Fruit fly (Drosophila melanogaster) whole organism, embryonic: ENCODE measurements around the gene Prosbeta2.

Experiments
- Atf-2 ChIP-seq: fragments of 200-800 bp; sonication (Bioruptor generic); optimal IDR thresholded peaks from 2 replicates; lab custom pipeline; 2016; ENCODE audit warnings: missing biosample characterization, missing genetic modification characterization
- CG11398 ChIP-seq: fragments of 200-800 bp; sonication (Bioruptor generic); optimal IDR thresholded peaks from 2 replicates; lab custom pipeline; 2016; ENCODE audit warnings: missing biosample characterization, missing genetic modification characterization
- CG12155 ChIP-seq: fragments of 200-800 bp; sonication (Bioruptor generic); optimal IDR thresholded peaks from 3 replicates; lab custom pipeline; 2016; ENCODE audit warnings: missing biosample characterization, missing genetic modification characterization
- CG12659 ChIP-seq: fragments of 200-800 bp; sonication (Bioruptor generic); optimal IDR thresholded peaks from 3 replicates; lab custom pipeline; 2017; ENCODE audit warnings: mild to moderate bottlenecking, missing biosample characterization, missing genetic modification reagents, missing genetic modification characterization
- CG15514 ChIP-seq: fragments of 200-800 bp; sonication (Bioruptor generic); optimal IDR thresholded peaks from 3 replicates; lab custom pipeline; 2017; ENCODE audit warnings: missing biosample characterization, missing genetic modification characterization, mild to moderate bottlenecking, moderate library complexity, missing genetic modification reagents
- CG17328 ChIP-seq: fragments of 200-800 bp; sonication (Bioruptor generic); IDR thresholded peaks from 2 replicates; pipeline ENCODE4 v1.3.6; 2022; ENCODE audit warnings: missing biosample characterization, missing genetic modification characterization
- CG17912 ChIP-seq: fragments of 200-800 bp; sonication (Bioruptor generic); optimal IDR thresholded peaks from 2 replicates; lab custom pipeline; 2018; ENCODE audit warnings: missing biosample characterization, mild to moderate bottlenecking, missing genetic modification characterization
- CG1792 ChIP-seq: fragments of 200-800 bp; sonication (Bioruptor generic); optimal IDR thresholded peaks from 2 replicates; lab custom pipeline; 2016; ENCODE audit warnings: missing biosample characterization, missing genetic modification characterization
- CG2875 ChIP-seq: fragments of 200-800 bp; sonication (Bioruptor generic); optimal IDR thresholded peaks from 2 replicates; lab custom pipeline; 2017; ENCODE audit warnings: missing biosample characterization, mild to moderate bottlenecking, missing genetic modification characterization, missing genetic modification reagents
- CG33213 ChIP-seq: fragments of 200-800 bp; sonication (Bioruptor generic); optimal IDR thresholded peaks from 3 replicates; lab custom pipeline; 2016; ENCODE audit warnings: missing biosample characterization, missing genetic modification characterization
- CG43689 ChIP-seq: fragments of 200-800 bp; sonication (Bioruptor generic); IDR thresholded peaks from 2 replicates; pipeline ENCODE4 v1.3.6; 2022; ENCODE audit warnings: missing biosample characterization, missing genetic modification characterization
- CG4617 ChIP-seq: fragments of 200-800 bp; sonication (Bioruptor generic); optimal IDR thresholded peaks from 3 replicates; lab custom pipeline; 2016; ENCODE audit warnings: missing biosample characterization, missing genetic modification characterization, borderline replicate concordance
- CG6254 ChIP-seq: fragments of 200-800 bp; sonication (Bioruptor generic); optimal IDR thresholded peaks from 3 replicates; lab custom pipeline; 2017; ENCODE audit warnings: mild to moderate bottlenecking, missing biosample characterization, missing genetic modification reagents, missing genetic modification characterization
- CG6765 ChIP-seq: fragments of 200-800 bp; sonication (Bioruptor generic); optimal IDR thresholded peaks from 3 replicates; lab custom pipeline; 2017; ENCODE audit warnings: missing biosample characterization, mild to moderate bottlenecking, missing genetic modification characterization
- CG8281 ChIP-seq: fragments of 200-800 bp; sonication (Bioruptor generic); optimal IDR thresholded peaks from 2 replicates; lab custom pipeline; 2018; ENCODE audit warnings: missing biosample characterization, mild to moderate bottlenecking, missing genetic modification characterization, moderate library complexity
- CG9437 ChIP-seq: fragments of 200-800 bp; sonication (Bioruptor generic); optimal IDR thresholded peaks from 2 replicates; lab custom pipeline; 2018; ENCODE audit warnings: missing biosample characterization, mild to moderate bottlenecking, missing genetic modification characterization
- CG9797 ChIP-seq: fragments of 200-800 bp; sonication (Bioruptor generic); optimal IDR thresholded peaks from 3 replicates; lab custom pipeline; 2018; ENCODE audit warnings: missing biosample characterization, mild to moderate bottlenecking, missing genetic modification characterization
- Deaf1 ChIP-seq: fragments of 200-800 bp; optimal IDR thresholded peaks from 3 replicates; lab custom pipeline; 2019; ENCODE audit warnings: missing biosample characterization, mild to moderate bottlenecking, missing genetic modification characterization, moderate library complexity
- E2f2 ChIP-seq: fragments of 200-800 bp; sonication (Bioruptor generic); IDR thresholded peaks from 2 replicates; pipeline ENCODE4 v1.3.6; 2022; ENCODE audit warnings: missing biosample characterization, missing genetic modification characterization
- HmgD ChIP-seq: fragments of 200-800 bp; sonication (Bioruptor generic); optimal IDR thresholded peaks from 3 replicates; lab custom pipeline; 2016; ENCODE audit warnings: missing biosample characterization, missing genetic modification characterization
- MBD-R2 ChIP-seq: fragments of 200-800 bp; sonication (Bioruptor generic); IDR thresholded peaks from 2 replicates; pipeline ENCODE4 v1.3.6; 2022; ENCODE audit warnings: missing biosample characterization, missing genetic modification characterization
- NC2β ChIP-seq: fragments of 200-800 bp; sonication (Bioruptor generic); optimal IDR thresholded peaks from 2 replicates; lab custom pipeline; 2016; ENCODE audit warnings: missing biosample characterization, missing genetic modification characterization
- NfI ChIP-seq: fragments of 200-800 bp; sonication (Bioruptor generic); optimal IDR thresholded peaks from 3 replicates; lab custom pipeline; 2018; ENCODE audit warnings: missing biosample characterization, mild to moderate bottlenecking, missing genetic modification characterization, moderate library complexity
- Opbp ChIP-seq: fragments of 200-800 bp; sonication (Bioruptor generic); IDR thresholded peaks from 3 replicates; pipeline ENCODE4 v1.3.6; 2022; ENCODE audit warnings: missing biosample characterization, missing genetic modification characterization; ENCODE audit not compliant: partially characterized antibody
- PHDP ChIP-seq: fragments of 200-800 bp; sonication (Bioruptor generic); optimal IDR thresholded peaks from 3 replicates; lab custom pipeline; 2018; ENCODE audit warnings: missing biosample characterization, mild to moderate bottlenecking, missing genetic modification characterization, moderate library complexity
- Ptx1 ChIP-seq: fragments of 200-800 bp; sonication (Bioruptor generic); IDR thresholded peaks from 2 replicates; pipeline ENCODE4 v1.3.6; 2022; ENCODE audit warnings: missing biosample characterization, missing genetic modification characterization
- Side ChIP-seq: fragments of 200-800 bp; sonication (Bioruptor generic); optimal IDR thresholded peaks from 2 replicates; lab custom pipeline; 2016; ENCODE audit warnings: missing biosample characterization, missing genetic modification characterization
- Xbp1 ChIP-seq: fragments of 200-800 bp; sonication (Bioruptor generic); optimal IDR thresholded peaks from 3 replicates; lab custom pipeline; 2016; ENCODE audit warnings: missing biosample characterization, mild to moderate bottlenecking, missing genetic modification characterization
- ab ChIP-seq: fragments of 200-800 bp; sonication (Bioruptor generic); optimal IDR thresholded peaks from 2 replicates; lab custom pipeline; 2016; ENCODE audit warnings: missing biosample characterization, missing genetic modification characterization
- bbx ChIP-seq: fragments of 200-800 bp; sonication (Bioruptor generic); IDR thresholded peaks from 2 replicates; pipeline ENCODE4 v1.3.6; 2022; ENCODE audit warnings: missing biosample characterization, missing genetic modification characterization; ENCODE audit not compliant: partially characterized antibody
- bcd ChIP-seq: fragments of 200-800 bp; sonication (Bioruptor generic); optimal IDR thresholded peaks from 2 replicates; lab custom pipeline; 2017; ENCODE audit warnings: missing biosample characterization, mild to moderate bottlenecking, missing genetic modification characterization
- caup ChIP-seq: fragments of 200-800 bp; sonication (Bioruptor generic); optimal IDR thresholded peaks from 3 replicates; lab custom pipeline; 2017; ENCODE audit warnings: missing biosample characterization, mild to moderate bottlenecking, missing genetic modification characterization, moderate library complexity; ENCODE audit not compliant: severe bottlenecking
- chn ChIP-seq: fragments of 200-800 bp; sonication (Bioruptor generic); optimal IDR thresholded peaks from 2 replicates; lab custom pipeline; 2016; ENCODE audit warnings: missing biosample characterization, missing genetic modification characterization
- ems ChIP-seq: fragments of 200-800 bp; sonication (Bioruptor generic); optimal IDR thresholded peaks from 3 replicates; lab custom pipeline; 2016; ENCODE audit warnings: missing biosample characterization, missing genetic modification characterization
- fd96Cb ChIP-seq: fragments of 200-800 bp; sonication (Bioruptor generic); optimal IDR thresholded peaks from 2 replicates; lab custom pipeline; 2018; ENCODE audit warnings: missing biosample characterization, mild to moderate bottlenecking, missing genetic modification characterization, moderate library complexity
- gfzf ChIP-seq: fragments of 200-800 bp; sonication (Bioruptor generic); optimal IDR thresholded peaks from 2 replicates; lab custom pipeline; 2016; ENCODE audit warnings: missing biosample characterization, mild to moderate bottlenecking, missing genetic modification characterization, moderate library complexity
- hkb ChIP-seq, 2 experiments: fragments of 200-800 bp in 1 of 2; fragments of >200 bp in 1 of 2; sonication (Bioruptor generic) in 1 of 2; IDR thresholded peaks in 1 of 2; optimal IDR thresholded peaks in 1 of 2; 2 replicates each; pipeline versions ENCODE4 v1.3.6 to Lab custom; 2017 to 2022; ENCODE audit warnings: missing biosample characterization in 1 of 2, missing genetic modification characterization in 1 of 2
- insv ChIP-seq, 2 experiments: fragments of 200-800 bp; sonication (Bioruptor generic); optimal IDR thresholded peaks; 3 replicates each; lab custom pipeline; 2016 to 2018; ENCODE audit warnings: missing biosample characterization in 2 of 2, missing genetic modification characterization in 2 of 2
- mam ChIP-seq: fragments of 200-800 bp; sonication (Bioruptor generic); optimal IDR thresholded peaks from 3 replicates; lab custom pipeline; 2016; ENCODE audit warnings: missing biosample characterization, missing genetic modification characterization
- nom ChIP-seq: fragments of 200-800 bp; sonication (Bioruptor generic); optimal IDR thresholded peaks from 2 replicates; lab custom pipeline; 2017; ENCODE audit warnings: missing biosample characterization, missing genetic modification characterization, mild to moderate bottlenecking, moderate library complexity, missing genetic modification reagents
- onecut ChIP-seq: fragments of 200-800 bp; sonication (Bioruptor generic); IDR thresholded peaks from 2 replicates; pipeline ENCODE4 v1.3.6; 2022; ENCODE audit warnings: missing biosample characterization, missing genetic modification characterization
- psq ChIP-seq: fragments of 200-800 bp; sonication (Bioruptor generic); optimal IDR thresholded peaks from 2 replicates; lab custom pipeline; 2017; ENCODE audit warnings: missing biosample characterization, missing genetic modification characterization
- pzg ChIP-seq: fragments of 200-800 bp; sonication (Bioruptor generic); optimal IDR thresholded peaks from 3 replicates; lab custom pipeline; 2018; ENCODE audit warnings: missing biosample characterization, mild to moderate bottlenecking, missing genetic modification characterization, moderate library complexity
- row ChIP-seq: fragments of 200-800 bp; sonication (Bioruptor generic); IDR thresholded peaks from 3 replicates; pipeline ENCODE4 v1.3.6; 2022; ENCODE audit warnings: missing biosample characterization, missing genetic modification characterization
- sd ChIP-seq: fragments of 200-800 bp; sonication (Bioruptor generic); optimal IDR thresholded peaks from 3 replicates; lab custom pipeline; 2018; ENCODE audit warnings: missing biosample characterization, mild to moderate bottlenecking, missing genetic modification characterization, moderate library complexity
- sr ChIP-seq: fragments of 200-800 bp; sonication (Bioruptor generic); IDR thresholded peaks from 3 replicates; pipeline ENCODE4 v1.3.6; 2022; ENCODE audit warnings: missing biosample characterization, missing genetic modification characterization
- tll ChIP-seq, 2 experiments: fragments of 200-800 bp in 1 of 2; fragments of >200 bp in 1 of 2; sonication (Bioruptor generic) in 1 of 2; optimal IDR thresholded peaks; 2 replicates each; lab custom pipeline; 2017 to 2019; ENCODE audit warnings: missing biosample characterization in 2 of 2, missing genetic modification characterization in 2 of 2, mild to moderate bottlenecking in 1 of 2, moderate library complexity in 1 of 2
- unc-4 ChIP-seq: fragments of 200-800 bp; sonication (Bioruptor generic); IDR thresholded peaks from 2 replicates; pipeline ENCODE4 v1.3.6; 2022; ENCODE audit warnings: missing biosample characterization, missing genetic modification characterization; ENCODE audit not compliant: partially characterized antibody
- zen2 ChIP-seq: fragments of 200-800 bp; sonication (Bioruptor generic); IDR thresholded peaks from 3 replicates; pipeline ENCODE4 v1.3.6; 2022; ENCODE audit warnings: missing biosample characterization, missing genetic modification characterization; ENCODE audit not compliant: partially characterized antibody

Gene Prosbeta2

DNA sequence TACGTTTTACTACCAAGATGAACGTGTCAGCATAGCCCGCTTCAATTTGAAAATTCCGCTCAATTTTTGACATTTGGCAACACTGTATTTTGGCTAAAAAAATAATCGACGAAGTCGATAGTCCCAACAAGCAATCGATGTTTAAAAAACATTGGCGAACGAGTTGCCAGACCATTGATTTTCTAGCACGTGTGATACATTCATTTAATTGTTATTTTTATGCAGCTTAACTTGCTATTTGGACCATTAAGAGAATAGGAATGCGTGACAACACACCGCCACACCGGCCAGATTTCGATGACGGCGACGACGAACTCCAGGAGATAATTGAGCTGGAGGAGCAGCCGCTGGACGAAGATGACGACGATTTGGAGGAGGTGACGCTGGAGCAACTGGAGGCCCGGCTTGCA is 17.1 kb upstream of the Prosbeta2 start, which contains the start of gene CG5114 (continued):
- peak; percentile 82 for TF ChIP-seq zen2 (GFP tag; lab: Robert Waterston, UW)
- peak; percentile 11 for TF ChIP-seq Atf-2 (GFP tag; lab: Kevin White, UChicago)
- peak; percentile 96 for TF ChIP-seq pzg (GFP tag; lab: Kevin White, UChicago)
- peak; percentile 33 for TF ChIP-seq CG12155 (GFP tag; lab: Kevin White, UChicago)
- no peak for TF ChIP-seq CG8281 (tag; lab: Kevin White, UChicago)
- TF ChIP-seq unc-4 (GFP tag; lab: Robert Waterston, UW), result peak; percentile 90
- peak; percentile 24 for TF ChIP-seq ems
- TF ChIP-seq bcd, result no peak
- TF ChIP-seq onecut, result peak; percentile 33
- TF ChIP-seq CG12659, result peak; percentile 63
- no peak for TF ChIP-seq Ptx1 (GFP tag; lab: Robert Waterston, UW)
- TF ChIP-seq Deaf1, result no peak
- no peak for TF ChIP-seq hkb (optimal IDR thresholded peaks at IDR 0.05; lab: Kevin White, UChicago)
- no peak for TF ChIP-seq hkb (GFP tag; IDR thresholded peaks at IDR 0.05; lab: Robert Waterston, UW)
- TF ChIP-seq E2f2 (GFP tag; lab: Robert Waterston, UW), result peak; percentile 100
- TF ChIP-seq CG2875 (GFP tag; lab: Kevin White, UChicago), result no peak
- peak; percentile 31 for TF ChIP-seq gfzf
- TF ChIP-seq CG15514 (GFP tag; lab: Kevin White, UChicago), result peak; percentile 67
- 0 out of 2 replicates have a peak, but pooled peaks have one; percentile 24 for TF ChIP-seq CG17328 (GFP tag; lab: Robert Waterston, UW)
- peak; percentile 38 for TF ChIP-seq HmgD (GFP tag; lab: Kevin White, UChicago)
- TF ChIP-seq MBD-R2, result peak; percentile 89
- peak; percentile 93 for TF ChIP-seq bbx
- peak; percentile 31 for TF ChIP-seq PHDP (tag; lab: Kevin White, UChicago)
- peak; percentile 53 for TF ChIP-seq CG33213 (GFP tag; lab: Kevin White, UChicago)
- TF ChIP-seq Side, result peak; percentile 9
- TF ChIP-seq CG43689, result no peak
- no peak for TF ChIP-seq CG6765 (GFP tag; lab: Kevin White, UChicago)
- peak; percentile 39 for TF ChIP-seq sd (tag; lab: Kevin White, UChicago)
- TF ChIP-seq psq, result no peak
- TF ChIP-seq ab (GFP tag; lab: Kevin White, UChicago), result peak; percentile 19
- no peak for TF ChIP-seq chn (GFP tag; lab: Kevin White, UChicago)
- TF ChIP-seq CG6254 (GFP tag; lab: Kevin White, UChicago), result no peak
- TF ChIP-seq CG17912, result peak; percentile 48
- no peak for TF ChIP-seq nom (GFP tag; lab: Kevin White, UChicago)
- peak; percentile 62 for TF ChIP-seq Xbp1 (GFP tag; lab: Kevin White, UChicago)
- TF ChIP-seq fd96Cb (tag; lab: Kevin White, UChicago), result no peak
- peak; percentile 40 for TF ChIP-seq CG11398 (GFP tag; lab: Kevin White, UChicago)
- no peak for TF ChIP-seq sr (GFP tag; lab: Robert Waterston, UW)
- peak; percentile 61 for TF ChIP-seq CG9437 (GFP tag; lab: Kevin White, UChicago)
- peak; percentile 56 for TF ChIP-seq CG1792 (GFP tag; lab: Kevin White, UChicago)
- peak; percentile 94 for TF ChIP-seq Opbp (GFP tag; lab: Robert Waterston, UW)
- peak; percentile 55 for TF ChIP-seq row
- peak; percentile 56 for TF ChIP-seq NfI (GFP tag; lab: Kevin White, UChicago)
- TF ChIP-seq CG4617 (GFP tag; lab: Kevin White, UChicago), result peak; percentile 66
- TF ChIP-seq mam (GFP tag; lab: Kevin White, UChicago), result peak; percentile 55
- TF ChIP-seq CG9797 (GFP tag; lab: Kevin White, UChicago), result peak; percentile 56
- TF ChIP-seq insv (GFP tag; optimal IDR thresholded peaks at IDR 0.05; lab: Kevin White, UChicago), result peak in 1 of 2 experiments; percentile 23
- TF ChIP-seq caup (GFP tag; lab: Kevin White, UChicago), result peak; percentile 37
- peak; percentile 47 for TF ChIP-seq NC2β (GFP tag; lab: Kevin White, UChicago)
- no peak for TF ChIP-seq tll (GFP tag; optimal IDR thresholded peaks at IDR 0.05; lab: Kevin White, UChicago)
